Fruit fly (Drosophila melanogaster): ENCODE data around the gene CG2162.
A peak's percentile ranks its signal among the peaks of the same experiment; 100 is the strongest.

CG2162 gene

DNA sequence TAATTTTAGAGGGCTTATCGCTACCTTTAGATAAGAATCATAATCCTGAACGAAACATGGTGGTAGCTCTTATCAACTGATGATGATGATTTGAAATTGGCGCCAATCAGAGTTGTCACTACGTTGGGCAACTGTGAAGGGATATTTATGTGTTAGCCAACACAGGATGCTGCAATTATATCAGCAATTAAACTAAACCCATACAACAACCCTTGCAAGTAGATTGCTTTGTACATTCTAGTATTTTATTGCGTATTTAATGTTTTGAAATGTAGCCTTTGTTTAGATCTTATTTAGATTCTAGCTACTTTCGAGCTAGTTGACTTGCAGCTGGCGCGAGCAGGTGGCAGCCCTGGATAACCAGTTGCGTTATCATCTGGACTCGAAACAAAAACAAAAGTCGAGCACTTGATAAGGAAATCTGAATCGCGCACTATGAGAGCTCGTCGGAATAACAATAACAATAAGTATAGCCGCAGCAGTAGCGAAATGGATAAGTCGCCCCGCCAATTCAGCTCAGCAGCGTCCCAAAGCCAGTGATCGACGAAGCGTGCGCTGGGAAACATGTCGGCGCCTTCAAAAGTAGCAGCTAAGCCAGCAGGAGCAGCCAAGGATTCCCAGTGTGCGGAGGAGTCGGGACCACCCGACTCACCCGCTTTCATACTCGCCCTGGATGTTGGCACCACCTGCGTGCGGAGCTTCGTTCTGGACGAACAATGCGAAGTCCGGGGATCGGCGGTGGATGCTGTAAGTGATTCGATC lies 17.3 kb downstream of the CG2162 start, which contains the start of gene CG1271 (continued):
- TF ChIP-seq Opbp (GFP tag; IDR thresholded peaks at IDR 0.05; ENCODE audit: partially characterized antibody) (no peak; the same call in 2 of the 3 replicates), CG15011 (GFP tag; optimal IDR thresholded peaks at IDR 0.05) (peak; percentile 23), oc (tag; optimal IDR thresholded peaks at IDR 0.05) (no peak), fd102C (GFP tag; optimal IDR thresholded peaks at IDR 0.05) (no peak), CG12659 (GFP tag; optimal IDR thresholded peaks at IDR 0.05) (peak; percentile 56), CG15269 (tag; optimal IDR thresholded peaks at IDR 0.05) (peak; percentile 51), CG1233 (GFP tag; optimal IDR thresholded peaks at IDR 0.05) (peak; percentile 51), CG13296 (GFP tag; optimal IDR thresholded peaks at IDR 0.05) (peak; percentile 65), MESR4 (GFP tag; optimal IDR thresholded peaks at IDR 0.05) (no peak), CG11560 (tag; IDR thresholded peaks at IDR 0.05) (no peak), Sox102F (GFP tag; optimal IDR thresholded peaks at IDR 0.05) (no peak), nmo (GFP tag; optimal IDR thresholded peaks at IDR 0.05) (peak; percentile 74), fu2 (GFP tag; optimal IDR thresholded peaks at IDR 0.05) (peak; percentile 59), ERR (GFP tag; optimal IDR thresholded peaks at IDR 0.05) (peak; percentile 51), Dfd (GFP tag; optimal IDR thresholded peaks at IDR 0.05) (no peak), Usf (GFP tag; optimal IDR thresholded peaks at IDR 0.05) (no peak), ro (GFP tag; IDR thresholded peaks at IDR 0.05) (no peak), hkb (optimal IDR thresholded peaks at IDR 0.05) (peak; percentile 84), hkb (GFP tag; IDR thresholded peaks at IDR 0.05) (peak; percentile 59), CG34376 (GFP tag; optimal IDR thresholded peaks at IDR 0.05) (peak; percentile 87), CG9932 (GFP tag; IDR thresholded peaks at IDR 0.05) (peak; percentile 73), CG42726 (GFP tag; IDR thresholded peaks at IDR 0.05; ENCODE audit: partially characterized antibody) (no peak), bsh (GFP tag; optimal IDR thresholded peaks at IDR 0.05) (peak in 1 of 2 experiments; percentile 14), Hr39 (optimal IDR thresholded peaks at IDR 0.05) (no peak), rib (GFP tag; IDR thresholded peaks at IDR 0.05) (peak; percentile 60), CG4617 (GFP tag; optimal IDR thresholded peaks at IDR 0.05; ENCODE audit: borderline replicate concordance) (peak; percentile 58), ap (GFP tag; IDR thresholded peaks at IDR 0.05) (no peak), CG15601 (tag; optimal IDR thresholded peaks at IDR 0.05) (peak; percentile 59), ato (GFP tag; IDR thresholded peaks at IDR 0.05; ENCODE audit: partially characterized antibody) (no peak), danr (GFP tag; IDR thresholded peaks at IDR 0.05) (peak; percentile 41; the same call in 1 of the 2 replicates), bigmax (GFP tag; optimal IDR thresholded peaks at IDR 0.05) (no peak), CG18599 (GFP tag; optimal IDR thresholded peaks at IDR 0.05) (peak; percentile 88), CG2678 (tag; optimal IDR thresholded peaks at IDR 0.05) (peak; percentile 81), CG8388 (GFP tag; optimal IDR thresholded peaks at IDR 0.05) (no peak), CG12236 (GFP tag; optimal IDR thresholded peaks at IDR 0.05) (peak; percentile 46), CG12391 (tag; optimal IDR thresholded peaks at IDR 0.05) (peak; percentile 68), CG9876 (GFP tag; optimal IDR thresholded peaks at IDR 0.05) (no peak), Hr51 (GFP tag; optimal IDR thresholded peaks at IDR 0.05) (peak in 1 of 2 experiments; percentile 60), CG8924 (tag; optimal IDR thresholded peaks at IDR 0.05) (peak; percentile 61), Tbp (GFP tag; optimal IDR thresholded peaks at IDR 0.05) (no peak), z (GFP tag; IDR thresholded peaks at IDR 0.05) (no peak), CG10274 (GFP tag; optimal IDR thresholded peaks at IDR 0.05) (peak; percentile 10), CG17829 (tag; optimal IDR thresholded peaks at IDR 0.05) (peak; percentile 76), zfh2 (GFP tag; optimal IDR thresholded peaks at IDR 0.05) (peak; percentile 83), dimm (GFP tag; IDR thresholded peaks at IDR 0.05) (no peak), en (GFP tag; optimal IDR thresholded peaks at IDR 0.05) (peak; percentile 34), Sry-δ (GFP tag; optimal IDR thresholded peaks at IDR 0.05) (peak; percentile 72), CG7556 (GFP tag; optimal IDR thresholded peaks at IDR 0.05) (peak; percentile 41), Dip3 (GFP tag; optimal IDR thresholded peaks at IDR 0.05) (peak; percentile 67)
